Worm (Caenorhabditis elegans): ENCODE measurements around the gene vha-14.

- no peak for TF ChIP-seq mxl-3 (GFP tag; optimal IDR thresholded peaks at IDR 0.05)
- TF ChIP-seq F49E8.2 (tag; optimal IDR thresholded peaks at IDR 0.05; ENCODE audit: borderline replicate concordance): no peak
- no peak for TF ChIP-seq T20F7.1 (GFP tag; optimal IDR thresholded peaks at IDR 0.05)
Observed at ce11 chrIII:9538655-9539155, 30.8 kb downstream of the vha-14 start, which contains the start of gene ZK1098.3.
